Fruit fly (Drosophila melanogaster): ENCODE data around the gene alpha-Cat.

alpha-Cat gene

dm6 chr3L:23337939-23338338, at the start of gene alpha-Cat:
Gene alpha-Cat, minus strand, starts transcription at chr3L:23338100.
- TF ChIP-seq CG13204 (GFP tag; optimal IDR thresholded peaks at IDR 0.05) (no peak), Ets98B (GFP tag; IDR thresholded peaks at IDR 0.05) (no peak), EcR (GFP tag; optimal IDR thresholded peaks at IDR 0.05) (no peak), CG8159 (tag; optimal IDR thresholded peaks at IDR 0.05) (no peak), CG14655 (GFP tag; optimal IDR thresholded peaks at IDR 0.05) (no peak), CG32121 (GFP tag; IDR thresholded peaks at IDR 0.05) (no peak), rn (GFP tag; IDR thresholded peaks at IDR 0.05) (no peak), D1 (tag; optimal IDR thresholded peaks at IDR 0.05) (no peak), CG4496 (GFP tag; IDR thresholded peaks at IDR 0.05) (no peak), fd96Ca (GFP tag; IDR thresholded peaks at IDR 0.05) (no peak), CG8301 (tag; optimal IDR thresholded peaks at IDR 0.05) (no peak), gl (tag; optimal IDR thresholded peaks at IDR 0.05) (no peak), CG17806 (tag; optimal IDR thresholded peaks at IDR 0.05) (no peak), CG12605 (GFP tag; IDR thresholded peaks at IDR 0.05) (no peak), CG34367 (tag; optimal IDR thresholded peaks at IDR 0.05) (no peak), CG9948 (tag; optimal IDR thresholded peaks at IDR 0.05) (no peak), Pif1A (GFP tag; optimal IDR thresholded peaks at IDR 0.05) (no peak), Pif1B (GFP tag; optimal IDR thresholded peaks at IDR 0.05) (no peak), CG15710 (tag; optimal IDR thresholded peaks at IDR 0.05) (no peak)

- TF ChIP-seq CG15710 (tag; optimal IDR thresholded peaks at IDR 0.05): no peak
- no peak for TF ChIP-seq CG4496 (GFP tag; IDR thresholded peaks at IDR 0.05)
- TF ChIP-seq CG10348 (GFP tag; IDR thresholded peaks at IDR 0.05): no peak
- no peak for TF ChIP-seq Pif1A (GFP tag; optimal IDR thresholded peaks at IDR 0.05)
- TF ChIP-seq CG34367 (tag; optimal IDR thresholded peaks at IDR 0.05): no peak
- TF ChIP-seq EcR (GFP tag; optimal IDR thresholded peaks at IDR 0.05): no peak
- no peak for TF ChIP-seq Snoo (tag; optimal IDR thresholded peaks at IDR 0.05)
- TF ChIP-seq CG13204 (GFP tag; optimal IDR thresholded peaks at IDR 0.05): no peak
- TF ChIP-seq D1 (tag; optimal IDR thresholded peaks at IDR 0.05): no peak
- TF ChIP-seq CG9948 (tag; optimal IDR thresholded peaks at IDR 0.05): no peak
- TF ChIP-seq Pif1B (GFP tag; optimal IDR thresholded peaks at IDR 0.05): no peak
- TF ChIP-seq CG8159 (tag; optimal IDR thresholded peaks at IDR 0.05): no peak
- TF ChIP-seq CG17806 (tag; optimal IDR thresholded peaks at IDR 0.05): no peak
- TF ChIP-seq CG14655 (GFP tag; optimal IDR thresholded peaks at IDR 0.05): no peak
- no peak for TF ChIP-seq CG12605 (GFP tag; IDR thresholded peaks at IDR 0.05)
- no peak for TF ChIP-seq Ets98B (GFP tag; IDR thresholded peaks at IDR 0.05)
- TF ChIP-seq rn (GFP tag; IDR thresholded peaks at IDR 0.05): no peak
- no peak for TF ChIP-seq CG32121 (GFP tag; IDR thresholded peaks at IDR 0.05)
- no peak for TF ChIP-seq fd96Ca (GFP tag; IDR thresholded peaks at IDR 0.05)
Measured at dm6 chr3L:23346715-23347114, 8.8 kb upstream of the alpha-Cat start.

dm6 chr3L:23343438-23343837, 5.5 kb upstream of the alpha-Cat start:
- TF ChIP-seq CG8301 (tag; optimal IDR thresholded peaks at IDR 0.05): no peak
- no peak for TF ChIP-seq D1 (tag; optimal IDR thresholded peaks at IDR 0.05)
- TF ChIP-seq CG10348 (GFP tag; IDR thresholded peaks at IDR 0.05): no peak
- no peak for TF ChIP-seq CG4496 (GFP tag; IDR thresholded peaks at IDR 0.05)
- no peak for TF ChIP-seq CG32121 (GFP tag; IDR thresholded peaks at IDR 0.05)
- no peak for TF ChIP-seq CG13204 (GFP tag; optimal IDR thresholded peaks at IDR 0.05)
- TF ChIP-seq gl (tag; optimal IDR thresholded peaks at IDR 0.05): no peak
- TF ChIP-seq EcR (GFP tag; optimal IDR thresholded peaks at IDR 0.05): no peak
- no peak for TF ChIP-seq fd96Ca (GFP tag; IDR thresholded peaks at IDR 0.05)
- TF ChIP-seq Pif1A (GFP tag; optimal IDR thresholded peaks at IDR 0.05): no peak
- TF ChIP-seq CG14655 (GFP tag; optimal IDR thresholded peaks at IDR 0.05): no peak
- no peak for TF ChIP-seq CG9948 (tag; optimal IDR thresholded peaks at IDR 0.05)
- TF ChIP-seq Snoo (tag; optimal IDR thresholded peaks at IDR 0.05): no peak
- TF ChIP-seq CG34367 (tag; optimal IDR thresholded peaks at IDR 0.05): no peak
- no peak for TF ChIP-seq CG8159 (tag; optimal IDR thresholded peaks at IDR 0.05)
- TF ChIP-seq rn (GFP tag; IDR thresholded peaks at IDR 0.05): no peak
- no peak for TF ChIP-seq CG12605 (GFP tag; IDR thresholded peaks at IDR 0.05)
- no peak for TF ChIP-seq CG17806 (tag; optimal IDR thresholded peaks at IDR 0.05)
- TF ChIP-seq Ets98B (GFP tag; IDR thresholded peaks at IDR 0.05): no peak
- TF ChIP-seq Pif1B (GFP tag; optimal IDR thresholded peaks at IDR 0.05): no peak

dm6 chr3L:23340070-23340469, 2.2 kb upstream of the alpha-Cat start:
- TF ChIP-seq CG8159 (tag; optimal IDR thresholded peaks at IDR 0.05) (no peak), fd96Ca (GFP tag; IDR thresholded peaks at IDR 0.05) (no peak), EcR (GFP tag; optimal IDR thresholded peaks at IDR 0.05) (no peak), CG34367 (tag; optimal IDR thresholded peaks at IDR 0.05) (no peak), CG12605 (GFP tag; IDR thresholded peaks at IDR 0.05) (no peak), CG8301 (tag; optimal IDR thresholded peaks at IDR 0.05) (no peak), CG14655 (GFP tag; optimal IDR thresholded peaks at IDR 0.05) (no peak), D1 (tag; optimal IDR thresholded peaks at IDR 0.05) (no peak), CG17806 (tag; optimal IDR thresholded peaks at IDR 0.05) (no peak), CG4496 (GFP tag; IDR thresholded peaks at IDR 0.05) (no peak), rn (GFP tag; IDR thresholded peaks at IDR 0.05) (no peak), CG13204 (GFP tag; optimal IDR thresholded peaks at IDR 0.05) (no peak), Snoo (tag; optimal IDR thresholded peaks at IDR 0.05) (no peak), gl (tag; optimal IDR thresholded peaks at IDR 0.05) (no peak)

dm6 chr3L:23339079-23339727, 1.3 kb upstream of the alpha-Cat start, which contains the start of gene ND-MLRQ:
Gene ND-MLRQ, plus strand, starts transcription at chr3L:23339326.
- TF ChIP-seq CG12605 (GFP tag; IDR thresholded peaks at IDR 0.05) (no peak), D1 (tag; optimal IDR thresholded peaks at IDR 0.05) (no peak), CG15710 (tag; optimal IDR thresholded peaks at IDR 0.05) (no peak)

- TF ChIP-seq CG34367 (tag; optimal IDR thresholded peaks at IDR 0.05) (no peak), CG4496 (GFP tag; IDR thresholded peaks at IDR 0.05) (no peak), CG10348 (GFP tag; IDR thresholded peaks at IDR 0.05) (no peak), Pif1B (GFP tag; optimal IDR thresholded peaks at IDR 0.05) (no peak), CG32121 (GFP tag; IDR thresholded peaks at IDR 0.05) (no peak), EcR (GFP tag; optimal IDR thresholded peaks at IDR 0.05) (no peak), gl (tag; optimal IDR thresholded peaks at IDR 0.05) (no peak), CG14655 (GFP tag; optimal IDR thresholded peaks at IDR 0.05) (no peak), Ets98B (GFP tag; IDR thresholded peaks at IDR 0.05) (no peak), Pif1A (GFP tag; optimal IDR thresholded peaks at IDR 0.05) (no peak), CG15710 (tag; optimal IDR thresholded peaks at IDR 0.05) (no peak), CG9948 (tag; optimal IDR thresholded peaks at IDR 0.05) (no peak), rn (GFP tag; IDR thresholded peaks at IDR 0.05) (no peak), CG8301 (tag; optimal IDR thresholded peaks at IDR 0.05) (no peak)
Measured at dm6 chr3L:23336557-23336956, 1.3 kb downstream of the alpha-Cat start.

Measured in whole organism, pupa.